Worm (Caenorhabditis elegans) whole organism, midembryonic: ENCODE data around the gene T28C12.1.

Experiments
- T22C8.4 ChIP-seq: fragments of 200-800 bp; sonication (Bioruptor generic); IDR thresholded peaks from 2 replicates; pipeline ENCODE4 v1.3.6; 2022; ENCODE audit warnings: missing genetic modification characterization, missing compliant biosample characterization
- cog-1 ChIP-seq: sonication (generic microtip); optimal IDR thresholded peaks from 2 replicates; lab custom pipeline; 2016; ENCODE audit warnings: missing genetic modification characterization, missing compliant biosample characterization
- flt-1 ChIP-seq: fragments of 200-800 bp; sonication (Bioruptor generic); IDR thresholded peaks from 2 replicates; pipeline ENCODE4 v1.3.6; 2022; ENCODE audit warnings: missing genetic modification characterization, missing compliant biosample characterization
- klf-2 ChIP-seq: fragments of 200-800 bp; sonication (Bioruptor generic); conservative IDR thresholded peaks from 2 replicates; pipeline ENCODE4 v1.3.6; 2022; ENCODE audit warnings: missing genetic modification reagents, missing genetic modification characterization, missing compliant biosample characterization
- med-1 ChIP-seq: sonication (generic microtip); optimal IDR thresholded peaks from 2 replicates; lab custom pipeline; 2017; ENCODE audit warnings: missing genetic modification characterization, mild to moderate bottlenecking, missing compliant biosample characterization, antibody characterized with exemption, missing genetic modification reagents; ENCODE audit not compliant: insufficient read depth
- ref-1 ChIP-seq: fragments of 200-800 bp; sonication (Bioruptor generic); conservative IDR thresholded peaks from 2 replicates; pipeline ENCODE4 v1.3.6; 2022; ENCODE audit warnings: missing genetic modification reagents, missing genetic modification characterization, missing compliant biosample characterization
- tab-1 ChIP-seq: fragments of 200-800 bp; sonication (Bioruptor generic); IDR thresholded peaks from 2 replicates; pipeline ENCODE4 v1.3.6; 2022; ENCODE audit warnings: missing genetic modification characterization, missing compliant biosample characterization
- ztf-23 ChIP-seq: fragments of 200-800 bp; sonication (Bioruptor generic); IDR thresholded peaks from 2 replicates; pipeline ENCODE4 v1.3.6; 2022; ENCODE audit warnings: missing genetic modification reagents, missing genetic modification characterization, missing compliant biosample characterization

- TF ChIP-seq klf-2 (GFP tag; lab: Robert Waterston, UW) (no peak), tab-1 (GFP tag; lab: Robert Waterston, UW) (no peak), flt-1 (GFP tag; lab: Robert Waterston, UW) (no peak), cog-1 (tag; lab: Kevin White, UChicago) (no peak), med-1 (GFP tag; lab: Kevin White, UChicago) (no peak), ztf-23 (GFP tag; lab: Robert Waterston, UW) (no peak), ref-1 (GFP tag; lab: Robert Waterston, UW) (no peak), T22C8.4 (GFP tag; lab: Robert Waterston, UW) (no peak)
These were observed 15.1 kb upstream of the T28C12.1 start, which contains the start of gene cest-24 for ce11 chrV:6316632-6317031.
